Worm (Caenorhabditis elegans) whole organism, L4 larva: Measurements from ENCODE around the gene R13H7.2.

Source experiments
- D1046.2 ChIP-seq: fragments of 200-800 bp; sonication (Bioruptor generic); IDR thresholded peaks from 2 replicates; pipeline ENCODE4 v1.3.6; 2022; ENCODE audit warnings: missing genetic modification characterization, missing compliant biosample characterization
- F10B5.3 ChIP-seq: sonication (generic microtip); optimal IDR thresholded peaks from 2 replicates; lab custom pipeline; 2016; ENCODE audit warnings: mild to moderate bottlenecking, missing genetic modification characterization, missing compliant biosample characterization
- F26F4.8 ChIP-seq: fragments of 200-800 bp; sonication (Bioruptor generic); conservative IDR thresholded peaks from 2 replicates; pipeline ENCODE4 v1.3.6; 2022; ENCODE audit warnings: missing genetic modification characterization, missing compliant biosample characterization
- F37D6.2 ChIP-seq: sonication (generic microtip); optimal IDR thresholded peaks from 2 replicates; lab custom pipeline; 2016; ENCODE audit warnings: mild to moderate bottlenecking, missing genetic modification characterization, missing compliant biosample characterization
- T20F7.1 ChIP-seq: fragments of 200-800 bp; sonication (Bioruptor generic); optimal IDR thresholded peaks from 2 replicates; lab custom pipeline; 2018; ENCODE audit warnings: mild to moderate bottlenecking, missing genetic modification characterization, missing compliant biosample characterization
- T26A8.4 ChIP-seq: fragments of 200-800 bp; sonication (Bioruptor generic); IDR thresholded peaks from 2 replicates; pipeline ENCODE4 v1.3.6; 2022; ENCODE audit warnings: missing genetic modification characterization, missing compliant biosample characterization
- Y105C5A.15 ChIP-seq: fragments of 200-800 bp; sonication (Bioruptor generic); IDR thresholded peaks from 2 replicates; pipeline ENCODE4 v1.3.6; 2022; ENCODE audit warnings: missing genetic modification characterization, missing compliant biosample characterization
- Y5F2A.4 ChIP-seq: fragments of 200-800 bp; sonication (Bioruptor generic); optimal IDR thresholded peaks from 2 replicates; lab custom pipeline; 2018; ENCODE audit warnings: mild to moderate bottlenecking, missing genetic modification characterization, missing compliant biosample characterization
- Y75B8A.6 ChIP-seq: fragments of 200-800 bp; sonication (Bioruptor generic); IDR thresholded peaks from 2 replicates; pipeline ENCODE4 v1.3.6; 2022; ENCODE audit warnings: missing genetic modification reagents, missing genetic modification characterization, missing compliant biosample characterization
- arid-1 ChIP-seq: fragments of 200-800 bp; sonication (Bioruptor generic); conservative IDR thresholded peaks from 2 replicates; pipeline ENCODE4 v1.3.6; 2022; ENCODE audit warnings: missing genetic modification reagents, missing genetic modification characterization, missing compliant biosample characterization
- ceh-28 ChIP-seq: fragments of 150-350 bp; optimal IDR thresholded peaks from 2 replicates; lab custom pipeline; 2014; ENCODE audit warnings: missing biosample characterization, missing genetic modification reagents, missing genetic modification characterization
- daf-12 ChIP-seq: fragments of 150-350 bp; optimal IDR thresholded peaks from 2 replicates; lab custom pipeline; 2014; ENCODE audit warnings: missing biosample characterization, missing genetic modification reagents, missing genetic modification characterization
- daf-16 ChIP-seq, 3 experiments: sonication (generic microtip); optimal IDR thresholded peaks; 2 replicates each; lab custom pipeline; 2016 to 2017; ENCODE audit warnings: missing genetic modification characterization in 3 of 3, missing genetic modification reagents in 3 of 3, mild to moderate bottlenecking in 2 of 3, missing compliant biosample characterization in 2 of 3, missing biosample characterization in 1 of 3, moderate library complexity in 1 of 3
- daf-8 ChIP-seq: fragments of 200-800 bp; sonication (Bioruptor generic); IDR thresholded peaks from 2 replicates; pipeline ENCODE4 v1.3.6; 2022; ENCODE audit warnings: missing genetic modification characterization, missing compliant biosample characterization
- dmd-6 ChIP-seq: fragments of 200-800 bp; sonication (Bioruptor generic); IDR thresholded peaks from 2 replicates; pipeline ENCODE4 v1.3.6; 2022; ENCODE audit warnings: missing genetic modification reagents, missing genetic modification characterization, missing compliant biosample characterization
- dmd-8 ChIP-seq: fragments of 200-800 bp; sonication (Bioruptor generic); IDR thresholded peaks from 2 replicates; pipeline ENCODE4 v1.3.6; 2022; ENCODE audit warnings: missing genetic modification characterization, missing compliant biosample characterization
- dpl-1 ChIP-seq: fragments of 150-350 bp; optimal IDR thresholded peaks from 2 replicates; lab custom pipeline; 2014; ENCODE audit warnings: missing biosample characterization, missing genetic modification reagents, missing genetic modification characterization
- dve-1 ChIP-seq: sonication (generic microtip); optimal IDR thresholded peaks from 2 replicates; lab custom pipeline; 2017; ENCODE audit warnings: antibody characterized with exemption, mild to moderate bottlenecking, missing genetic modification characterization, missing compliant biosample characterization; ENCODE audit not compliant: insufficient read depth
- fkh-10 ChIP-seq: fragments of 150-350 bp; optimal IDR thresholded peaks from 2 replicates; lab custom pipeline; 2014; ENCODE audit warnings: missing biosample characterization, missing genetic modification reagents, missing genetic modification characterization
- fos-1 ChIP-seq: fragments of 150-350 bp; optimal IDR thresholded peaks from 2 replicates; lab custom pipeline; 2014; ENCODE audit warnings: missing biosample characterization, missing genetic modification characterization
- hif-1 ChIP-seq, 2 experiments: sonication (generic microtip); optimal IDR thresholded peaks; 2 replicates each; lab custom pipeline; 2016 to 2017; ENCODE audit warnings: missing compliant biosample characterization in 2 of 2, missing genetic modification characterization in 2 of 2, missing genetic modification reagents in 2 of 2, missing genotype in 2 of 2, mild to moderate bottlenecking in 1 of 2
- hlh-11 ChIP-seq: fragments of 200-800 bp; sonication (Bioruptor generic); optimal IDR thresholded peaks from 2 replicates; lab custom pipeline; 2018; ENCODE audit warnings: mild to moderate bottlenecking, missing genetic modification characterization, missing compliant biosample characterization
- hlh-30 ChIP-seq: sonication (generic microtip); optimal IDR thresholded peaks from 2 replicates; lab custom pipeline; 2017; ENCODE audit warnings: antibody characterized with exemption, mild to moderate bottlenecking, missing genetic modification characterization, missing compliant biosample characterization; ENCODE audit not compliant: insufficient read depth
- lim-7 ChIP-seq: fragments of 200-800 bp; sonication (Bioruptor generic); IDR thresholded peaks from 2 replicates; pipeline ENCODE4 v1.3.6; 2022; ENCODE audit warnings: missing genetic modification characterization, missing compliant biosample characterization
- lin-1 ChIP-seq: fragments of 200-800 bp; sonication (Bioruptor generic); IDR thresholded peaks from 2 replicates; pipeline ENCODE4 v1.3.6; 2022; ENCODE audit warnings: missing genetic modification reagents, missing genetic modification characterization, missing compliant biosample characterization
- lin-38 ChIP-seq: fragments of 200-800 bp; sonication (Bioruptor generic); IDR thresholded peaks from 2 replicates; pipeline ENCODE4 v1.3.6; 2022; ENCODE audit warnings: missing genetic modification reagents, missing genetic modification characterization, missing compliant biosample characterization
- lsy-2 ChIP-seq, 2 experiments: fragments of 150-350 bp in 1 of 2; sonication (generic microtip) in 1 of 2; optimal IDR thresholded peaks; 2 replicates each; lab custom pipeline; 2014 to 2017; ENCODE audit warnings: missing biosample characterization in 2 of 2, missing genetic modification characterization in 2 of 2
- madf-5 ChIP-seq, 2 experiments: fragments of 200-800 bp; sonication (Bioruptor generic); IDR thresholded peaks; 2 replicates each; pipeline ENCODE4 v1.3.6; 2022; ENCODE audit warnings: missing compliant biosample characterization in 2 of 2, missing genetic modification characterization in 2 of 2
- madf-9 ChIP-seq: fragments of 200-800 bp; sonication (Bioruptor generic); conservative IDR thresholded peaks from 2 replicates; pipeline ENCODE4 v1.3.6; 2022; ENCODE audit warnings: missing genetic modification reagents, missing genetic modification characterization, missing compliant biosample characterization
- mdl-1 ChIP-seq, 2 experiments: fragments of 150-350 bp in 1 of 2; sonication (generic microtip) in 1 of 2; optimal IDR thresholded peaks; 2 replicates each; lab custom pipeline; 2014 to 2017; ENCODE audit warnings: missing biosample characterization in 2 of 2, missing genetic modification characterization in 2 of 2
- mes-2 ChIP-seq: sonication (generic microtip); optimal IDR thresholded peaks from 2 replicates; lab custom pipeline; 2016; ENCODE audit warnings: missing genotype, mild to moderate bottlenecking, missing genetic modification characterization, missing compliant biosample characterization; ENCODE audit not compliant: poor library complexity, severe bottlenecking
- mxl-2 ChIP-seq: fragments of 200-800 bp; sonication (Bioruptor generic); conservative IDR thresholded peaks from 2 replicates; pipeline ENCODE4 v1.3.6; 2022; ENCODE audit warnings: missing genetic modification reagents, missing genetic modification characterization, missing compliant biosample characterization
- nhr-102 ChIP-seq: sonication (generic microtip); optimal IDR thresholded peaks from 2 replicates; lab custom pipeline; 2016; ENCODE audit warnings: mild to moderate bottlenecking, missing genetic modification characterization, moderate library complexity, missing compliant biosample characterization
- nhr-111 ChIP-seq: fragments of 200-800 bp; sonication (Bioruptor generic); optimal IDR thresholded peaks from 2 replicates; lab custom pipeline; 2018; ENCODE audit warnings: mild to moderate bottlenecking, missing genetic modification characterization, missing compliant biosample characterization
- nhr-28 ChIP-seq: fragments of 150-350 bp; optimal IDR thresholded peaks from 2 replicates; lab custom pipeline; 2014; ENCODE audit warnings: missing biosample characterization, missing genetic modification characterization
- nhr-41 ChIP-seq: fragments of 200-800 bp; sonication (Bioruptor generic); IDR thresholded peaks from 2 replicates; pipeline ENCODE4 v1.3.6; 2022; ENCODE audit warnings: missing genetic modification reagents, missing genetic modification characterization, missing compliant biosample characterization
- nhr-42 ChIP-seq: fragments of 200-800 bp; sonication (Bioruptor generic); IDR thresholded peaks from 2 replicates; pipeline ENCODE4 v1.3.6; 2022; ENCODE audit warnings: missing genetic modification characterization, missing compliant biosample characterization
- nhr-48 ChIP-seq: sonication (generic microtip); optimal IDR thresholded peaks from 2 replicates; lab custom pipeline; 2016; ENCODE audit warnings: mild to moderate bottlenecking, missing genetic modification characterization, missing compliant biosample characterization
- nhr-6 ChIP-seq: fragments of 150-350 bp; optimal IDR thresholded peaks from 2 replicates; lab custom pipeline; 2014; ENCODE audit warnings: missing biosample characterization, missing genetic modification characterization
- nhr-77 ChIP-seq: fragments of 150-350 bp; optimal IDR thresholded peaks from 2 replicates; lab custom pipeline; 2014; ENCODE audit warnings: missing biosample characterization, missing genetic modification characterization
- pha-4 ChIP-seq, 2 experiments: fragments of 150-350 bp in 1 of 2; fragments of 200-800 bp in 1 of 2; sonication (Bioruptor generic) in 1 of 2; IDR thresholded peaks in 1 of 2; optimal IDR thresholded peaks in 1 of 2; 2 replicates each; pipeline versions ENCODE4 v1.3.6 to Lab custom; 2014 to 2022; ENCODE audit warnings: missing genetic modification characterization in 2 of 2, missing genetic modification reagents in 2 of 2, missing biosample characterization in 1 of 2, missing compliant biosample characterization in 1 of 2
- php-3 ChIP-seq: fragments of 200-800 bp; sonication (Bioruptor generic); IDR thresholded peaks from 2 replicates; pipeline ENCODE4 v1.3.6; 2022; ENCODE audit warnings: missing genetic modification reagents, missing genetic modification characterization, missing compliant biosample characterization
- pqm-1 ChIP-seq: sonication (generic microtip); optimal IDR thresholded peaks from 2 replicates; lab custom pipeline; 2017; ENCODE audit warnings: missing biosample characterization, missing genetic modification characterization
- rbr-2 ChIP-seq: sonication (generic microtip); optimal IDR thresholded peaks from 2 replicates; lab custom pipeline; 2016; ENCODE audit warnings: missing genotype, missing genetic modification characterization, missing compliant biosample characterization
- spr-1 ChIP-seq: sonication (generic microtip); optimal IDR thresholded peaks from 2 replicates; lab custom pipeline; 2016; ENCODE audit warnings: mild to moderate bottlenecking, missing genetic modification characterization, missing compliant biosample characterization
- tra-1 ChIP-seq: fragments of 200-800 bp; sonication (Bioruptor generic); IDR thresholded peaks from 2 replicates; pipeline ENCODE4 v1.3.6; 2022; ENCODE audit warnings: missing genetic modification reagents, missing genetic modification characterization, missing compliant biosample characterization
- zfp-2 ChIP-seq: sonication (generic microtip); optimal IDR thresholded peaks from 2 replicates; lab custom pipeline; 2016; ENCODE audit warnings: mild to moderate bottlenecking, missing genetic modification characterization, missing compliant biosample characterization

R13H7.2 gene

DNA sequence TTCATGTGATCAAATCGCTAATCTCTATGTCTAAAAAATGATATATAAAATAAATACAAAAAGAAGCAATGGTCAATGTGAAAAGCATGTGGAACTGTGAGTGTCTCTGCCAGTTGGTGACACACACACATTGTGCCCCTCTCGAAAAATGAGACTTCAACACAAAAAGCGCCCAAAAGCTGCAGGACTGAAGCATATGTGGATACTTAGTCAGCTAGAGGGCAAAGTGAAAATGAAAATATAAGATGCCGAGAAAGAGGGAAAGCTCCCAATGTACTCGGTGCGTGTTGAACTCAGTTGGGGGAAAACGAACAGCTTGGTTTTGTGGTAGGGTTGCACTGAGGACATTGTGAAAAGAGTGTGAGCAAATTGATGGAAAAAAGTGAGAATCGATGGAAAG lies 22.0 kb upstream of the R13H7.2 start (continued):
- no peak for TF ChIP-seq lim-7
- TF ChIP-seq F10B5.3 (tag; lab: Kevin White, UChicago): no peak
- no peak for TF ChIP-seq madf-5 (GFP tag; IDR thresholded peaks at IDR 0.05; lab: Robert Waterston, UW)
- no peak for TF ChIP-seq T26A8.4 (GFP tag; lab: Robert Waterston, UW)
- no peak for TF ChIP-seq spr-1
- TF ChIP-seq dpl-1 (GFP tag; lab: Kevin White, UChicago): no peak
- TF ChIP-seq fos-1 (tag; lab: Kevin White, UChicago): no peak
- TF ChIP-seq hif-1 (tag; optimal IDR thresholded peaks at IDR 0.05; lab: Kevin White, UChicago): peak in 1 of 2 experiments; percentile 60
- TF ChIP-seq nhr-41 (GFP tag; lab: Robert Waterston, UW): no peak
- peak; percentile 85 for TF ChIP-seq mxl-2 (GFP tag; lab: Robert Waterston, UW)
- peak; percentile 66 for TF ChIP-seq rbr-2 (tag; lab: Kevin White, UChicago)
- TF ChIP-seq mes-2 (tag; lab: Kevin White, UChicago): peak; percentile 31
- TF ChIP-seq nhr-48 (tag; lab: Kevin White, UChicago): peak; percentile 98
- no peak for TF ChIP-seq zfp-2
- peak; percentile 55 for TF ChIP-seq F37D6.2 (tag; lab: Kevin White, UChicago)
- no peak for TF ChIP-seq nhr-111
- 0 out of 2 replicates have a peak, but pooled peaks have one; percentile 10 for TF ChIP-seq lin-38
- TF ChIP-seq T20F7.1 (GFP tag; lab: Kevin White, UChicago): no peak
- peak; percentile 14 for TF ChIP-seq fkh-10 (GFP tag; lab: Kevin White, UChicago)
- TF ChIP-seq madf-9: 0 out of 2 replicates have a peak, but pooled peaks have one; percentile 11
- TF ChIP-seq D1046.2 (GFP tag; lab: Robert Waterston, UW): no peak
- no peak for TF ChIP-seq arid-1 (GFP tag; lab: Robert Waterston, UW)
- no peak for TF ChIP-seq F26F4.8 (GFP tag; lab: Robert Waterston, UW)

DNA sequence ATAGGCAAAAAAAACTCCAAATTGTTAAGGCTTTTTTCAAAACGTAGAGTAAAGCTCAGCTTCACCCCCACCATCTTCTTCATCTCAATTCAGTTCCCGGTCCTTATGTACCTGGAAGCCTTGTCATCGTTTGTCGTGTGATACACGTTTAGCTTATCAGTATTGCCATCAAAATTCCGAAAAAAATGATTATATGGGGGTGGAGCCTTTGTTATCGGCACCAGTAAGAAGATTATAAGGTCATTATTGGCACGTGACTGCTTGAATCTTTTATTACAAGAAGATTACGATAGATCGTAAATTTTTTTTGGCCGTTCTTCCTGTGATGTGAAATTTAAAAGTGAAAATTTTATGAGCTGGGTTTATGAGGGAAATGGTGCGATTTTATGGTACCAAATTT lies 21.2 kb upstream of the R13H7.2 start:
- TF ChIP-seq tra-1 (GFP tag; lab: Robert Waterston, UW): peak; percentile 76
- peak in 1 of 2 experiments; percentile 33 for TF ChIP-seq lsy-2 (tag; optimal IDR thresholded peaks at IDR 0.05; lab: Kevin White, UChicago)
- TF ChIP-seq dve-1 (tag; lab: Kevin White, UChicago): peak; percentile 92
- TF ChIP-seq mdl-1 (tag; optimal IDR thresholded peaks at IDR 0.05; lab: Kevin White, UChicago): peak in 1 of 2 experiments; percentile 18
- TF ChIP-seq pqm-1 (tag; lab: Kevin White, UChicago): peak; percentile 85
- peak; percentile 95 for TF ChIP-seq dmd-6 (GFP tag; lab: Robert Waterston, UW)
- TF ChIP-seq Y75B8A.6 (GFP tag; lab: Robert Waterston, UW): 0 out of 2 replicates have a peak, but pooled peaks have one; percentile 21
- no peak for TF ChIP-seq Y5F2A.4 (GFP tag; lab: Kevin White, UChicago)
- TF ChIP-seq lin-1 (GFP tag; lab: Robert Waterston, UW): peak; percentile 83
- TF ChIP-seq nhr-42 (GFP tag; lab: Robert Waterston, UW): 0 out of 2 replicates have a peak, but pooled peaks have one; percentile 32
- 0 out of 2 replicates have a peak, but pooled peaks have one; percentile 17 for TF ChIP-seq pha-4 (GFP tag; IDR thresholded peaks at IDR 0.05; lab: Robert Waterston, UW)
- TF ChIP-seq pha-4 (tag; optimal IDR thresholded peaks at IDR 0.05; lab: Kevin White, UChicago): no peak
- TF ChIP-seq daf-16 (GFP tag; optimal IDR thresholded peaks at IDR 0.05; lab: Kevin White, UChicago): no peak
- TF ChIP-seq daf-16 (tag; optimal IDR thresholded peaks at IDR 0.05; lab: Kevin White, UChicago): peak; percentile 59
- TF ChIP-seq nhr-48 (tag; lab: Kevin White, UChicago): peak; percentile 87
- TF ChIP-seq nhr-28: peak; percentile 61
- peak; percentile 46 for TF ChIP-seq nhr-102 (tag; lab: Kevin White, UChicago)
- peak; percentile 59 for TF ChIP-seq hlh-30 (tag; lab: Kevin White, UChicago)
- peak; percentile 96 for TF ChIP-seq nhr-41 (GFP tag; lab: Robert Waterston, UW)
- no peak for TF ChIP-seq daf-8 (GFP tag; lab: Robert Waterston, UW)
- TF ChIP-seq Y105C5A.15 (GFP tag; lab: Robert Waterston, UW): no peak
- TF ChIP-seq php-3: peak; percentile 95
- TF ChIP-seq daf-12 (tag; lab: Kevin White, UChicago): no peak
- peak; percentile 80 for TF ChIP-seq hlh-11 (tag; lab: Kevin White, UChicago)
- no peak for TF ChIP-seq dmd-8 (GFP tag; lab: Robert Waterston, UW)
- peak; percentile 70 for TF ChIP-seq nhr-77 (tag; lab: Kevin White, UChicago)
- peak; percentile 61; the same call in 1 of the 2 replicates for TF ChIP-seq mxl-2 (GFP tag; lab: Robert Waterston, UW)
- TF ChIP-seq mes-2 (tag; lab: Kevin White, UChicago): peak; percentile 35
- no peak for TF ChIP-seq ceh-28
- peak; percentile 25 for TF ChIP-seq nhr-6
